Fruit fly (Drosophila melanogaster) whole organism, embryonic: ENCODE measurements around the gene HHEX.

Source experiments
- ATbp ChIP-seq: fragments of 200-800 bp; sonication (Bioruptor generic); optimal IDR thresholded peaks from 2 replicates; lab custom pipeline; 2017; ENCODE audit warnings: missing biosample characterization, mild to moderate bottlenecking, missing genetic modification characterization, missing genetic modification reagents
- Awh ChIP-seq: fragments of 200-800 bp; sonication (Bioruptor generic); IDR thresholded peaks from 2 replicates; pipeline ENCODE4, ENCODE4 v1.3.6; 2022; ENCODE audit warnings: missing biosample characterization, missing genetic modification characterization
- CG10209 ChIP-seq: fragments of 200-800 bp; sonication (Bioruptor generic); optimal IDR thresholded peaks from 3 replicates; lab custom pipeline; 2017; ENCODE audit warnings: missing biosample characterization, mild to moderate bottlenecking, missing genetic modification characterization, missing genetic modification reagents
- CG10366 ChIP-seq: fragments of 200-800 bp; sonication (Bioruptor generic); IDR thresholded peaks from 2 replicates; pipeline ENCODE4 v1.3.6; 2022; ENCODE audit warnings: missing biosample characterization, missing genetic modification characterization
- CG10462 ChIP-seq: fragments of 200-800 bp; sonication (Bioruptor generic); optimal IDR thresholded peaks from 2 replicates; lab custom pipeline; 2016; ENCODE audit warnings: missing biosample characterization, missing genetic modification characterization
- CG11560 ChIP-seq: fragments of 200-800 bp; sonication (Bioruptor generic); IDR thresholded peaks from 3 replicates; pipeline ENCODE4 v1.3.6; 2022; ENCODE audit warnings: missing biosample characterization, missing genetic modification characterization
- CG12236 ChIP-seq: fragments of 200-800 bp; sonication (Bioruptor generic); optimal IDR thresholded peaks from 2 replicates; lab custom pipeline; 2016; ENCODE audit warnings: missing biosample characterization, missing genetic modification characterization
- CG12659 ChIP-seq: fragments of 200-800 bp; sonication (Bioruptor generic); optimal IDR thresholded peaks from 3 replicates; lab custom pipeline; 2017; ENCODE audit warnings: mild to moderate bottlenecking, missing biosample characterization, missing genetic modification reagents, missing genetic modification characterization
- CG13287 ChIP-seq: fragments of 200-800 bp; sonication (Bioruptor generic); IDR thresholded peaks from 2 replicates; pipeline ENCODE4 v1.3.6; 2022; ENCODE audit warnings: missing biosample characterization, missing genetic modification characterization; ENCODE audit not compliant: partially characterized antibody
- CG14050 ChIP-seq: fragments of 200-800 bp; sonication (Bioruptor generic); IDR thresholded peaks from 3 replicates; pipeline ENCODE4 v1.3.6; 2022; ENCODE audit warnings: missing biosample characterization, missing genetic modification characterization
- CG1603 ChIP-seq: fragments of 200-800 bp; sonication (Bioruptor generic); optimal IDR thresholded peaks from 2 replicates; lab custom pipeline; 2019; ENCODE audit warnings: missing biosample characterization, mild to moderate bottlenecking, missing genetic modification characterization, moderate library complexity
- CG2202 ChIP-seq: fragments of 200-800 bp; sonication (Bioruptor generic); optimal IDR thresholded peaks from 2 replicates; lab custom pipeline; 2018; ENCODE audit warnings: missing biosample characterization, mild to moderate bottlenecking, missing genetic modification characterization
- CG30403 ChIP-seq: fragments of 200-800 bp; sonication (Bioruptor generic); optimal IDR thresholded peaks from 3 replicates; lab custom pipeline; 2016; ENCODE audit warnings: missing biosample characterization, missing genetic modification characterization
- CG4424 ChIP-seq: fragments of 200-800 bp; sonication (Bioruptor generic); optimal IDR thresholded peaks from 3 replicates; lab custom pipeline; 2016; ENCODE audit warnings: missing biosample characterization, missing genetic modification characterization
- CG5953 ChIP-seq: fragments of 200-800 bp; sonication (Bioruptor generic); IDR thresholded peaks from 2 replicates; pipeline ENCODE4 v1.3.6; 2022; ENCODE audit warnings: missing biosample characterization, missing genetic modification characterization
- CG6854 ChIP-seq: fragments of 200-800 bp; sonication (Bioruptor generic); optimal IDR thresholded peaks from 3 replicates; lab custom pipeline; 2017; ENCODE audit warnings: missing biosample characterization, mild to moderate bottlenecking, missing genetic modification characterization
- CG8089 ChIP-seq: fragments of 200-800 bp; sonication (Bioruptor generic); optimal IDR thresholded peaks from 3 replicates; lab custom pipeline; 2016; ENCODE audit warnings: missing biosample characterization, missing genetic modification characterization
- CG8290 ChIP-seq, 3 experiments: fragments of 200-800 bp; sonication (Bioruptor generic); optimal IDR thresholded peaks; 2 replicates each; lab custom pipeline; 2016 to 2019; ENCODE audit warnings: missing biosample characterization in 3 of 3, missing genetic modification characterization in 3 of 3, mild to moderate bottlenecking in 2 of 3, moderate library complexity in 1 of 3
- CG9817 ChIP-seq: fragments of 200-800 bp; sonication (Bioruptor generic); optimal IDR thresholded peaks from 2 replicates; lab custom pipeline; 2018; ENCODE audit warnings: missing biosample characterization, mild to moderate bottlenecking, missing genetic modification characterization, moderate library complexity
- CG9876 ChIP-seq: fragments of 200-800 bp; sonication (Bioruptor generic); optimal IDR thresholded peaks from 2 replicates; lab custom pipeline; 2016; ENCODE audit warnings: missing biosample characterization, missing genetic modification characterization
- CoRest ChIP-seq: fragments of 200-800 bp; sonication (Bioruptor generic); optimal IDR thresholded peaks from 3 replicates; lab custom pipeline; 2018; ENCODE audit warnings: missing biosample characterization, mild to moderate bottlenecking, missing genetic modification characterization, moderate library complexity
- Dref ChIP-seq: fragments of 200-800 bp; sonication (Bioruptor generic); IDR thresholded peaks from 2 replicates; pipeline ENCODE4 v1.3.6; 2022; ENCODE audit warnings: missing biosample characterization, missing genetic modification characterization
- E2f1 ChIP-seq: fragments of 200-800 bp; sonication (Bioruptor generic); IDR thresholded peaks from 2 replicates; pipeline ENCODE4 v1.3.6; 2022; ENCODE audit warnings: missing biosample characterization, missing genetic modification characterization
- Eip74EF ChIP-seq, 2 experiments: fragments of 200-800 bp in 1 of 2; fragments of >200 bp in 1 of 2; sonication (Bioruptor generic) in 1 of 2; optimal IDR thresholded peaks; 2 replicates each; lab custom pipeline; 2017 to 2019; ENCODE audit warnings: missing biosample characterization in 2 of 2, missing genetic modification characterization in 2 of 2, mild to moderate bottlenecking in 1 of 2, moderate library complexity in 1 of 2
- Ets97D ChIP-seq: fragments of 200-800 bp; sonication (Bioruptor generic); optimal IDR thresholded peaks from 3 replicates; lab custom pipeline; 2016; ENCODE audit warnings: missing biosample characterization, missing genetic modification characterization
- Fer3 ChIP-seq: fragments of 200-800 bp; sonication (Bioruptor generic); optimal IDR thresholded peaks from 2 replicates; lab custom pipeline; 2018; ENCODE audit warnings: missing biosample characterization, mild to moderate bottlenecking, missing genetic modification characterization, moderate library complexity
- Hr3 ChIP-seq: fragments of 200-800 bp; sonication (Bioruptor generic); optimal IDR thresholded peaks from 3 replicates; lab custom pipeline; 2016; ENCODE audit warnings: missing biosample characterization, missing genetic modification characterization
- Hr39 ChIP-seq: fragments of >200 bp; optimal IDR thresholded peaks from 2 replicates; lab custom pipeline; 2017
- MTF-1 ChIP-seq: fragments of 200-800 bp; sonication (Bioruptor generic); optimal IDR thresholded peaks from 2 replicates; lab custom pipeline; 2018; ENCODE audit warnings: missing biosample characterization, mild to moderate bottlenecking, missing genetic modification characterization, borderline replicate concordance
- Neu2 ChIP-seq: fragments of 200-800 bp; sonication (Bioruptor generic); optimal IDR thresholded peaks from 3 replicates; lab custom pipeline; 2016; ENCODE audit warnings: missing biosample characterization, missing genetic modification characterization, borderline replicate concordance
- Nf-YC ChIP-seq: fragments of 200-800 bp; optimal IDR thresholded peaks from 3 replicates; lab custom pipeline; 2019; ENCODE audit warnings: missing biosample characterization, mild to moderate bottlenecking, missing genetic modification characterization, moderate library complexity
- Scr ChIP-seq: fragments of 200-800 bp; sonication (Bioruptor generic); IDR thresholded peaks from 2 replicates; pipeline ENCODE4 v1.3.6; 2022; ENCODE audit warnings: missing biosample characterization, missing genetic modification characterization; ENCODE audit not compliant: partially characterized antibody
- Sry-β ChIP-seq: fragments of 200-800 bp; sonication (Bioruptor generic); optimal IDR thresholded peaks from 2 replicates; lab custom pipeline; 2018; ENCODE audit warnings: missing biosample characterization, mild to moderate bottlenecking, missing genetic modification characterization, moderate library complexity
- ash1 ChIP-seq: fragments of 200-800 bp; sonication (Bioruptor generic); optimal IDR thresholded peaks from 2 replicates; lab custom pipeline; 2018; ENCODE audit warnings: missing biosample characterization, mild to moderate bottlenecking, missing genetic modification characterization
- cwo ChIP-seq: fragments of 200-800 bp; sonication (Bioruptor generic); optimal IDR thresholded peaks from 3 replicates; lab custom pipeline; 2017; ENCODE audit warnings: missing biosample characterization, missing genetic modification characterization, mild to moderate bottlenecking, moderate library complexity, missing genetic modification reagents
- disco-r ChIP-seq: fragments of 200-800 bp; sonication (Bioruptor generic); optimal IDR thresholded peaks from 2 replicates; lab custom pipeline; 2016; ENCODE audit warnings: missing biosample characterization, missing genetic modification characterization
- dm ChIP-seq: fragments of 200-800 bp; sonication (Bioruptor generic); optimal IDR thresholded peaks from 3 replicates; lab custom pipeline; 2016; ENCODE audit warnings: missing biosample characterization, missing genetic modification characterization
- ftz-f1 ChIP-seq: fragments of 200-800 bp; sonication (Bioruptor generic); optimal IDR thresholded peaks from 2 replicates; lab custom pipeline; 2016; ENCODE audit warnings: missing biosample characterization, missing genetic modification characterization
- gce ChIP-seq: fragments of 200-800 bp; sonication (Bioruptor generic); IDR thresholded peaks from 3 replicates; pipeline ENCODE4 v1.3.6; 2022; ENCODE audit warnings: missing biosample characterization, missing genetic modification characterization
- ham ChIP-seq: fragments of 200-800 bp; sonication (Bioruptor generic); IDR thresholded peaks from 2 replicates; pipeline ENCODE4 v1.3.6; 2022; ENCODE audit warnings: missing biosample characterization, missing genetic modification characterization
- pzg ChIP-seq: fragments of 200-800 bp; sonication (Bioruptor generic); optimal IDR thresholded peaks from 3 replicates; lab custom pipeline; 2018; ENCODE audit warnings: missing biosample characterization, mild to moderate bottlenecking, missing genetic modification characterization, moderate library complexity
- repo ChIP-seq: fragments of 200-800 bp; sonication (Bioruptor generic); optimal IDR thresholded peaks from 2 replicates; lab custom pipeline; 2016; ENCODE audit warnings: missing biosample characterization, missing genetic modification characterization
- sima ChIP-seq: fragments of 200-800 bp; sonication (Bioruptor generic); optimal IDR thresholded peaks from 2 replicates; lab custom pipeline; 2016; ENCODE audit warnings: missing biosample characterization, missing genetic modification characterization
- sr ChIP-seq: fragments of 200-800 bp; sonication (Bioruptor generic); IDR thresholded peaks from 3 replicates; pipeline ENCODE4 v1.3.6; 2022; ENCODE audit warnings: missing biosample characterization, missing genetic modification characterization
- tap ChIP-seq: fragments of 200-800 bp; optimal IDR thresholded peaks from 3 replicates; lab custom pipeline; 2019; ENCODE audit warnings: missing biosample characterization, mild to moderate bottlenecking, missing genetic modification characterization, moderate library complexity
- tgo ChIP-seq: fragments of 200-800 bp; sonication (Bioruptor generic); IDR thresholded peaks from 3 replicates; pipeline ENCODE4 v1.3.6; 2022; ENCODE audit warnings: missing biosample characterization, missing genetic modification characterization
- tup ChIP-seq: fragments of 200-800 bp; sonication (Bioruptor generic); optimal IDR thresholded peaks from 2 replicates; lab custom pipeline; 2016; ENCODE audit warnings: missing biosample characterization, mild to moderate bottlenecking, missing genetic modification characterization, moderate library complexity
- zen ChIP-seq: fragments of 200-800 bp; sonication (Bioruptor generic); optimal IDR thresholded peaks from 3 replicates; lab custom pipeline; 2018; ENCODE audit warnings: missing biosample characterization, mild to moderate bottlenecking, missing genetic modification characterization, moderate library complexity
- zfh1 ChIP-seq: fragments of 200-800 bp; sonication (Bioruptor generic); IDR thresholded peaks from 3 replicates; pipeline ENCODE4 v1.3.6; 2022; ENCODE audit warnings: missing biosample characterization, missing genetic modification characterization

Gene HHEX

dm6 chr3R:21060430-21061245, 20.1 kb downstream of the HHEX start, which contains the start of gene Mvl (continued):
- TF ChIP-seq gce (GFP tag; lab: Robert Waterston, UW) (no peak), CG10366 (GFP tag; lab: Robert Waterston, UW) (no peak), ham (GFP tag; lab: Robert Waterston, UW) (no peak), Eip74EF (GFP tag; optimal IDR thresholded peaks at IDR 0.05; lab: Kevin White, UChicago) (no peak), CG11560 (no peak), CG9817 (no peak), CG9876 (no peak), CG10462 (GFP tag; lab: Kevin White, UChicago) (no peak), CG30403 (GFP tag; lab: Kevin White, UChicago) (no peak), CG2202 (tag; lab: Kevin White, UChicago) (no peak), tgo (GFP tag; lab: Robert Waterston, UW) (no peak), tup (no peak), CG6854 (GFP tag; lab: Kevin White, UChicago) (no peak), dm (GFP tag; lab: Kevin White, UChicago) (peak; percentile 46), Hr39 (lab: Kevin White, UChicago) (no peak), CG4424 (GFP tag; lab: Kevin White, UChicago) (no peak), ftz-f1 (GFP tag; lab: Kevin White, UChicago) (peak; percentile 82), CG8089 (GFP tag; lab: Kevin White, UChicago) (no peak), zfh1 (GFP tag; lab: Robert Waterston, UW) (0 out of 3 replicates have a peak, but pooled peaks have one; percentile 21), CG10209 (GFP tag; lab: Kevin White, UChicago) (no peak), CG1603 (peak; percentile 58), Nf-YC (tag; lab: Kevin White, UChicago) (peak; percentile 12), sr (peak; percentile 86), repo (GFP tag; lab: Kevin White, UChicago) (no peak), Fer3 (tag; lab: Kevin White, UChicago) (no peak), disco-r (GFP tag; lab: Kevin White, UChicago) (no peak), Sry-β (GFP tag; lab: Kevin White, UChicago) (no peak), Scr (peak; percentile 27; the same call in 1 of the 2 replicates), sima (no peak), CG13287 (GFP tag; lab: Robert Waterston, UW) (0 out of 2 replicates have a peak, but pooled peaks have one; percentile 41), cwo (GFP tag; lab: Kevin White, UChicago) (peak; percentile 30), Neu2 (no peak), tap (no peak), CoRest (tag; lab: Kevin White, UChicago) (peak; percentile 47), Hr3 (no peak), CG12236 (no peak), E2f1 (GFP tag; lab: Robert Waterston, UW) (no peak), Ets97D (GFP tag; lab: Kevin White, UChicago) (peak; percentile 48), CG8290 (GFP tag; optimal IDR thresholded peaks at IDR 0.05; lab: Kevin White, UChicago) (peak; percentile 83), CG8290 (tag; optimal IDR thresholded peaks at IDR 0.05; lab: Kevin White, UChicago) (peak; percentile 60 to 70), zen (tag; lab: Kevin White, UChicago) (no peak), CG12659 (peak; percentile 39), CG5953 (no peak), Awh (GFP tag; lab: Robert Waterston, UW) (no peak), CG14050 (no peak), Dref (GFP tag; lab: Robert Waterston, UW) (no peak), MTF-1 (GFP tag; lab: Kevin White, UChicago) (no peak), ash1 (GFP tag; lab: Kevin White, UChicago) (peak; percentile 12), pzg (GFP tag; lab: Kevin White, UChicago) (peak; percentile 72), ATbp (GFP tag; lab: Kevin White, UChicago) (peak; percentile 55)
